Fruit fly (Drosophila melanogaster) whole organism, embryonic: Measurements from ENCODE around the gene galla-2.

Experiments
- Aef1 ChIP-seq: fragments of 200-800 bp; sonication (Bioruptor generic); IDR thresholded peaks from 3 replicates; pipeline ENCODE4 v1.3.6; 2022; ENCODE audit warnings: missing biosample characterization, missing genetic modification characterization
- Bdp1 ChIP-seq: fragments of 200-800 bp; sonication (Bioruptor generic); optimal IDR thresholded peaks from 3 replicates; lab custom pipeline; 2016; ENCODE audit warnings: missing biosample characterization, missing genetic modification characterization
- BtbVII ChIP-seq: fragments of 200-800 bp; sonication (Bioruptor generic); optimal IDR thresholded peaks from 3 replicates; lab custom pipeline; 2017; ENCODE audit warnings: missing biosample characterization, mild to moderate bottlenecking, missing genetic modification characterization
- CG12219 ChIP-seq: fragments of 200-800 bp; sonication (Bioruptor generic); optimal IDR thresholded peaks from 3 replicates; lab custom pipeline; 2018; ENCODE audit warnings: missing biosample characterization, mild to moderate bottlenecking, missing genetic modification characterization
- CG12299 ChIP-seq: fragments of 200-800 bp; sonication (Bioruptor generic); optimal IDR thresholded peaks from 2 replicates; lab custom pipeline; 2018; ENCODE audit warnings: missing biosample characterization, mild to moderate bottlenecking, missing genetic modification characterization
- CG1603 ChIP-seq: fragments of 200-800 bp; sonication (Bioruptor generic); optimal IDR thresholded peaks from 2 replicates; lab custom pipeline; 2019; ENCODE audit warnings: missing biosample characterization, mild to moderate bottlenecking, missing genetic modification characterization, moderate library complexity
- CG17568 ChIP-seq: fragments of 200-800 bp; sonication (Bioruptor generic); optimal IDR thresholded peaks from 2 replicates; lab custom pipeline; 2018; ENCODE audit warnings: missing biosample characterization, mild to moderate bottlenecking, missing genetic modification characterization, moderate library complexity
- CG18764 ChIP-seq: fragments of 200-800 bp; sonication (Bioruptor generic); optimal IDR thresholded peaks from 3 replicates; lab custom pipeline; 2016; ENCODE audit warnings: missing biosample characterization, missing genetic modification characterization
- CG34224 ChIP-seq: fragments of 200-800 bp; sonication (Bioruptor generic); IDR thresholded peaks from 3 replicates; pipeline ENCODE4 v1.3.6; 2022; ENCODE audit warnings: missing biosample characterization, missing genetic modification characterization; ENCODE audit not compliant: partially characterized antibody
- CG34422 ChIP-seq: fragments of 200-800 bp; sonication (Bioruptor generic); IDR thresholded peaks from 3 replicates; pipeline ENCODE4 v1.3.6; 2022; ENCODE audit warnings: missing biosample characterization, missing genetic modification characterization
- CG4617 ChIP-seq: fragments of 200-800 bp; sonication (Bioruptor generic); optimal IDR thresholded peaks from 3 replicates; lab custom pipeline; 2016; ENCODE audit warnings: missing biosample characterization, missing genetic modification characterization, borderline replicate concordance
- CG7839 ChIP-seq: fragments of 200-800 bp; sonication (Bioruptor generic); optimal IDR thresholded peaks from 3 replicates; lab custom pipeline; 2018; ENCODE audit warnings: missing biosample characterization, mild to moderate bottlenecking, missing genetic modification characterization, moderate library complexity
- CG9215 ChIP-seq: fragments of 200-800 bp; sonication (Bioruptor generic); IDR thresholded peaks from 2 replicates; pipeline ENCODE4 v1.3.6; 2022; ENCODE audit warnings: missing biosample characterization, missing genetic modification characterization
- Dbx ChIP-seq: fragments of 200-800 bp; sonication (Bioruptor generic); IDR thresholded peaks from 3 replicates; pipeline ENCODE4 v1.3.6; 2022; ENCODE audit warnings: missing biosample characterization, missing genetic modification characterization
- Doc3 ChIP-seq: fragments of 200-800 bp; sonication (Bioruptor generic); IDR thresholded peaks from 3 replicates; pipeline ENCODE4 v1.3.6; 2022; ENCODE audit warnings: missing biosample characterization, missing genetic modification characterization; ENCODE audit not compliant: partially characterized antibody
- HLH4C ChIP-seq: fragments of 200-800 bp; sonication (Bioruptor generic); IDR thresholded peaks from 3 replicates; pipeline ENCODE4 v1.3.6; 2022; ENCODE audit warnings: missing biosample characterization, missing genetic modification characterization; ENCODE audit not compliant: partially characterized antibody
- HLH54F ChIP-seq: fragments of 200-800 bp; sonication (Bioruptor generic); optimal IDR thresholded peaks from 3 replicates; lab custom pipeline; 2016; ENCODE audit warnings: missing biosample characterization, missing genetic modification characterization
- HmgD ChIP-seq: fragments of 200-800 bp; sonication (Bioruptor generic); optimal IDR thresholded peaks from 3 replicates; lab custom pipeline; 2016; ENCODE audit warnings: missing biosample characterization, missing genetic modification characterization
- HmgZ ChIP-seq: fragments of 200-800 bp; sonication (Bioruptor generic); optimal IDR thresholded peaks from 2 replicates; lab custom pipeline; 2018; ENCODE audit warnings: missing biosample characterization, mild to moderate bottlenecking, missing genetic modification characterization
- Hr78 ChIP-seq, 2 experiments: fragments of 200-800 bp in 1 of 2; fragments of >200 bp in 1 of 2; sonication (Bioruptor generic) in 1 of 2; optimal IDR thresholded peaks; 2 replicates each; lab custom pipeline; 2017 to 2019; ENCODE audit warnings: missing biosample characterization in 2 of 2, missing genetic modification characterization in 2 of 2, mild to moderate bottlenecking in 1 of 2, moderate library complexity in 1 of 2
- Neu2 ChIP-seq: fragments of 200-800 bp; sonication (Bioruptor generic); optimal IDR thresholded peaks from 3 replicates; lab custom pipeline; 2016; ENCODE audit warnings: missing biosample characterization, missing genetic modification characterization, borderline replicate concordance
- PHDP ChIP-seq: fragments of 200-800 bp; sonication (Bioruptor generic); optimal IDR thresholded peaks from 3 replicates; lab custom pipeline; 2018; ENCODE audit warnings: missing biosample characterization, mild to moderate bottlenecking, missing genetic modification characterization, moderate library complexity
- Sin3A ChIP-seq: fragments of >200 bp; optimal IDR thresholded peaks from 2 replicates; lab custom pipeline; 2018
- Sry-β ChIP-seq: fragments of 200-800 bp; sonication (Bioruptor generic); optimal IDR thresholded peaks from 2 replicates; lab custom pipeline; 2018; ENCODE audit warnings: missing biosample characterization, mild to moderate bottlenecking, missing genetic modification characterization, moderate library complexity
- Xbp1 ChIP-seq: fragments of 200-800 bp; sonication (Bioruptor generic); optimal IDR thresholded peaks from 3 replicates; lab custom pipeline; 2016; ENCODE audit warnings: missing biosample characterization, mild to moderate bottlenecking, missing genetic modification characterization
- Xrp1 ChIP-seq: fragments of 200-800 bp; sonication (Bioruptor generic); IDR thresholded peaks from 2 replicates; pipeline ENCODE4 v1.3.6; 2022; ENCODE audit warnings: missing biosample characterization, missing genetic modification characterization
- YL-1 ChIP-seq: fragments of 200-800 bp; sonication (Bioruptor generic); optimal IDR thresholded peaks from 3 replicates; lab custom pipeline; 2017; ENCODE audit warnings: missing biosample characterization, mild to moderate bottlenecking, missing genetic modification characterization
- bbx ChIP-seq: fragments of 200-800 bp; sonication (Bioruptor generic); IDR thresholded peaks from 2 replicates; pipeline ENCODE4 v1.3.6; 2022; ENCODE audit warnings: missing biosample characterization, missing genetic modification characterization; ENCODE audit not compliant: partially characterized antibody
- bcd ChIP-seq: fragments of 200-800 bp; sonication (Bioruptor generic); optimal IDR thresholded peaks from 2 replicates; lab custom pipeline; 2017; ENCODE audit warnings: missing biosample characterization, mild to moderate bottlenecking, missing genetic modification characterization
- dmrt99B ChIP-seq: fragments of 200-800 bp; sonication (Bioruptor generic); optimal IDR thresholded peaks from 2 replicates; lab custom pipeline; 2018; ENCODE audit warnings: missing biosample characterization, mild to moderate bottlenecking, missing genetic modification characterization, moderate library complexity
- fu2 ChIP-seq: fragments of 200-800 bp; sonication (Bioruptor generic); optimal IDR thresholded peaks from 2 replicates; lab custom pipeline; 2016; ENCODE audit warnings: missing biosample characterization, missing genetic modification characterization
- gsb-n ChIP-seq: fragments of 200-800 bp; sonication (Bioruptor generic); optimal IDR thresholded peaks from 3 replicates; lab custom pipeline; 2018; ENCODE audit warnings: missing biosample characterization, mild to moderate bottlenecking, missing genetic modification characterization
- kni ChIP-seq: fragments of 200-800 bp; sonication (Bioruptor generic); optimal IDR thresholded peaks from 3 replicates; lab custom pipeline; 2017; ENCODE audit warnings: mild to moderate bottlenecking, missing biosample characterization, missing genetic modification reagents, missing genetic modification characterization
- lilli ChIP-seq: fragments of 200-800 bp; sonication (Bioruptor generic); optimal IDR thresholded peaks from 3 replicates; lab custom pipeline; 2016; ENCODE audit warnings: missing biosample characterization, missing genetic modification characterization
- mirr ChIP-seq: fragments of 200-800 bp; sonication (Bioruptor generic); optimal IDR thresholded peaks from 3 replicates; lab custom pipeline; 2018; ENCODE audit warnings: missing biosample characterization, mild to moderate bottlenecking, missing genetic modification characterization
- ro ChIP-seq: fragments of 200-800 bp; sonication (Bioruptor generic); IDR thresholded peaks from 2 replicates; pipeline ENCODE4 v1.3.6; 2022; ENCODE audit warnings: missing biosample characterization, missing genetic modification characterization
- sens ChIP-seq: fragments of 200-800 bp; sonication (Bioruptor generic); peaks from one replicate; lab custom pipeline; 2016; ENCODE audit warnings: missing biosample characterization, missing genetic modification characterization
- sima ChIP-seq: fragments of 200-800 bp; sonication (Bioruptor generic); optimal IDR thresholded peaks from 2 replicates; lab custom pipeline; 2016; ENCODE audit warnings: missing biosample characterization, missing genetic modification characterization
- slou ChIP-seq: fragments of 200-800 bp; sonication (Bioruptor generic); optimal IDR thresholded peaks from 3 replicates; lab custom pipeline; 2016; ENCODE audit warnings: missing biosample characterization, missing genetic modification characterization
- slp2 ChIP-seq: fragments of 200-800 bp; sonication (Bioruptor generic); optimal IDR thresholded peaks from 2 replicates; lab custom pipeline; 2016; ENCODE audit warnings: missing biosample characterization, missing genetic modification characterization
- sna ChIP-seq: fragments of 200-800 bp; sonication (Bioruptor generic); IDR thresholded peaks from 2 replicates; pipeline ENCODE4 v1.3.6; 2022; ENCODE audit warnings: missing biosample characterization, missing genetic modification characterization; ENCODE audit not compliant: partially characterized antibody
- tna ChIP-seq: fragments of 200-800 bp; sonication (Bioruptor generic); IDR thresholded peaks from 2 replicates; pipeline ENCODE4 v1.3.6; 2022; ENCODE audit warnings: missing biosample characterization, missing genetic modification characterization; ENCODE audit not compliant: partially characterized antibody
- trem ChIP-seq: fragments of 200-800 bp; optimal IDR thresholded peaks from 3 replicates; lab custom pipeline; 2019; ENCODE audit warnings: missing biosample characterization, mild to moderate bottlenecking, missing genetic modification characterization, moderate library complexity
- trh ChIP-seq: fragments of 200-800 bp; sonication (Bioruptor generic); optimal IDR thresholded peaks from 2 replicates; lab custom pipeline; 2016; ENCODE audit warnings: missing biosample characterization, missing genetic modification characterization
- unc-4 ChIP-seq: fragments of 200-800 bp; sonication (Bioruptor generic); IDR thresholded peaks from 2 replicates; pipeline ENCODE4 v1.3.6; 2022; ENCODE audit warnings: missing biosample characterization, missing genetic modification characterization; ENCODE audit not compliant: partially characterized antibody
- wdn ChIP-seq: fragments of 200-800 bp; sonication (Bioruptor generic); IDR thresholded peaks from 2 replicates; pipeline ENCODE4 v1.3.6; 2022; ENCODE audit warnings: missing biosample characterization, missing genetic modification characterization
- zfh2 ChIP-seq: fragments of 200-800 bp; sonication (Bioruptor generic); optimal IDR thresholded peaks from 2 replicates; lab custom pipeline; 2016; ENCODE audit warnings: missing biosample characterization, missing genetic modification characterization

galla-2 gene

DNA sequence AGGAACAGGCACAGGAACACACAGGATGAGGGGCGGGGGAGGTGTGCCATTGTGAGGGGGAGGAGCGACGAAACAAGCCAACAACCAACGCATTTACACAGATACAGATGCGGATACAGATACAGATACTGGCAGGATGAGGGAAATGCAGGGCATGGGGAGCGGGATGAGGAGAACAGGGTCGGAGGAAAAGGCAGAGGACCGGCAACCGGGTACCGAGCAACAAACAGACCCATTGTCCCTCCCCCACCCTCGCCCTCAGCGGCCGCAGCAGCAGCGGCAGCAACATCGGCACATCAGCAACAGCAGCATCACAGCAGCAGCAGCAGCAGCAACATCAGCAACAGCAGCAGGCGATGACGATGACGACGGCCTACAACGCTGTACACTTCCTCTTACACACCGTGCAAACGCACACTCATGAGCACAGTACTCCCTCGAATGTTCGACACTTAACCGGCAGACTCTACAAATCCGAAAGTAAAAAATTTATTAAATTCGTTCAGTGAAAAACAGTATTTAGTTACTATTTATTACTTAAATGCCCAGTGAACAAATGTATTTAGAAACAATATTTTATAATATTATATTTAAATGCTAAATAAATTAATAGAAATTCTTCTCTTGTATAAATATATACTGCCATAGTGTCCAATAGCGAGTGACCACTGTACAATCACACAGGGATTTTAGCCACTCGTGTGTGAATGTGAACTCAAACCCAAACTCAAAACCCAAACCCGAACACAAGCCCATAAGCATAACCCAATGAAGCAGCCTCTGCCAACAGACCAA lies 27.1 kb upstream of the galla-2 start (continued):
- no peak for TF ChIP-seq bbx
- peak; percentile 74 for TF ChIP-seq sens (GFP tag; lab: Kevin White, UChicago)
- TF ChIP-seq HLH54F (GFP tag; lab: Kevin White, UChicago): no peak
- TF ChIP-seq CG34422 (GFP tag; lab: Robert Waterston, UW): peak; percentile 78
- TF ChIP-seq Xbp1 (GFP tag; lab: Kevin White, UChicago): peak; percentile 81
- TF ChIP-seq trh (GFP tag; lab: Kevin White, UChicago): peak; percentile 61
- peak; percentile 61 for TF ChIP-seq lilli (GFP tag; lab: Kevin White, UChicago)
- TF ChIP-seq CG34224: no peak

dm6 chr3L:10856534-10857030 lies 26.1 kb upstream of the galla-2 start:
- TF ChIP-seq CG17568 (GFP tag; lab: Kevin White, UChicago): no peak
- TF ChIP-seq wdn (GFP tag; lab: Robert Waterston, UW): no peak
- TF ChIP-seq CG1603 (tag; lab: Kevin White, UChicago): peak; percentile 56
- TF ChIP-seq HLH4C (GFP tag; lab: Robert Waterston, UW): 0 out of 3 replicates have a peak, but pooled peaks have one; percentile 50
- no peak for TF ChIP-seq CG9215 (GFP tag; lab: Robert Waterston, UW)
- TF ChIP-seq slou (GFP tag; lab: Kevin White, UChicago): no peak
- TF ChIP-seq Aef1 (GFP tag; lab: Robert Waterston, UW): peak; percentile 26; the same call in 1 of the 3 replicates
- TF ChIP-seq lilli (GFP tag; lab: Kevin White, UChicago): no peak
- TF ChIP-seq CG7839 (tag; lab: Kevin White, UChicago): no peak
- peak; percentile 45; the same call in 1 of the 2 replicates for TF ChIP-seq sna (GFP tag; lab: Robert Waterston, UW)
- no peak for TF ChIP-seq Bdp1 (GFP tag; lab: Kevin White, UChicago)
- TF ChIP-seq Xrp1 (GFP tag; lab: Robert Waterston, UW): no peak
- TF ChIP-seq zfh2 (GFP tag; lab: Kevin White, UChicago): no peak
- TF ChIP-seq CG18764: no peak
- peak; percentile 90 for TF ChIP-seq kni (GFP tag; lab: Kevin White, UChicago)
- TF ChIP-seq CG12219 (GFP tag; lab: Kevin White, UChicago): no peak
- TF ChIP-seq HmgZ (tag; lab: Kevin White, UChicago): peak; percentile 84
- TF ChIP-seq HmgD (GFP tag; lab: Kevin White, UChicago): peak; percentile 93
- peak; percentile 78 for TF ChIP-seq gsb-n (tag; lab: Kevin White, UChicago)
- TF ChIP-seq unc-4 (GFP tag; lab: Robert Waterston, UW): peak; percentile 40; the same call in 1 of the 2 replicates
- no peak; the same call in 2 of the 3 replicates for TF ChIP-seq Dbx
- peak; percentile 96 for TF ChIP-seq mirr (GFP tag; lab: Kevin White, UChicago)
- no peak for TF ChIP-seq Sry-β (GFP tag; lab: Kevin White, UChicago)
- TF ChIP-seq PHDP (tag; lab: Kevin White, UChicago): no peak
- no peak for TF ChIP-seq Doc3 (GFP tag; lab: Robert Waterston, UW)
- TF ChIP-seq slp2: no peak
- no peak for TF ChIP-seq CG4617 (GFP tag; lab: Kevin White, UChicago)
- peak; percentile 39 for TF ChIP-seq bcd
- peak; percentile 11 for TF ChIP-seq Neu2 (GFP tag; lab: Kevin White, UChicago)
- peak in 1 of 2 experiments; percentile 72 for TF ChIP-seq Hr78 (GFP tag; optimal IDR thresholded peaks at IDR 0.05; lab: Kevin White, UChicago)
- peak; percentile 66 for TF ChIP-seq dmrt99B
- TF ChIP-seq BtbVII (GFP tag; lab: Kevin White, UChicago): no peak
- TF ChIP-seq YL-1 (GFP tag; lab: Kevin White, UChicago): peak; percentile 24
- TF ChIP-seq CG12299: no peak
- TF ChIP-seq Sin3A: no peak
- no peak for TF ChIP-seq sima (GFP tag; lab: Kevin White, UChicago)
- peak; percentile 75; the same call in 1 of the 2 replicates for TF ChIP-seq tna (GFP tag; lab: Robert Waterston, UW)
- no peak for TF ChIP-seq trem
- no peak for TF ChIP-seq fu2 (GFP tag; lab: Kevin White, UChicago)
- TF ChIP-seq ro (GFP tag; lab: Robert Waterston, UW): no peak
